Worm (Caenorhabditis elegans): ENCODE measurements around the gene lpr-4.

ce11 chrX:11097343-11097742 is 32.4 kb downstream of the lpr-4 start:
- TF ChIP-seq elt-1 (tag; optimal IDR thresholded peaks at IDR 0.05; ENCODE audit: borderline replicate concordance, insufficient read depth) (no peak), hlh-1 (tag; optimal IDR thresholded peaks at IDR 0.05) (no peak), nhr-237 (tag; optimal IDR thresholded peaks at IDR 0.05) (no peak), mab-5 (tag; optimal IDR thresholded peaks at IDR 0.05) (no peak), ztf-11 (tag; optimal IDR thresholded peaks at IDR 0.05) (no peak)

Measured in whole organism, mixed stage, embryonic.